Fruit fly (Drosophila melanogaster) whole organism, embryonic: ENCODE results near the gene ben.

ENCODE experiments used
- CG11560 ChIP-seq: fragments of 200-800 bp; sonication (Bioruptor generic); IDR thresholded peaks from 3 replicates; pipeline ENCODE4 v1.3.6; 2022; ENCODE audit warnings: missing biosample characterization, missing genetic modification characterization
- CG11696 ChIP-seq: fragments of 200-800 bp; sonication (Bioruptor generic); IDR thresholded peaks from 2 replicates; pipeline ENCODE4 v1.3.6; 2022; ENCODE audit warnings: missing biosample characterization, missing genetic modification characterization
- CG1233 ChIP-seq: fragments of 200-800 bp; sonication (Bioruptor generic); optimal IDR thresholded peaks from 4 replicates; lab custom pipeline; 2018; ENCODE audit warnings: missing biosample characterization, mild to moderate bottlenecking, missing genetic modification characterization
- CG13296 ChIP-seq: fragments of 200-800 bp; sonication (Bioruptor generic); optimal IDR thresholded peaks from 3 replicates; lab custom pipeline; 2018; ENCODE audit warnings: missing biosample characterization, mild to moderate bottlenecking, missing genetic modification characterization
- CG17802 ChIP-seq: fragments of 200-800 bp; sonication (Bioruptor generic); optimal IDR thresholded peaks from 2 replicates; lab custom pipeline; 2018; ENCODE audit warnings: missing biosample characterization, mild to moderate bottlenecking, missing genetic modification characterization, moderate library complexity
- CG18764 ChIP-seq: fragments of 200-800 bp; sonication (Bioruptor generic); optimal IDR thresholded peaks from 3 replicates; lab custom pipeline; 2016; ENCODE audit warnings: missing biosample characterization, missing genetic modification characterization
- CG30403 ChIP-seq: fragments of 200-800 bp; sonication (Bioruptor generic); optimal IDR thresholded peaks from 3 replicates; lab custom pipeline; 2016; ENCODE audit warnings: missing biosample characterization, missing genetic modification characterization
- CG3281 ChIP-seq: fragments of 200-800 bp; sonication (Bioruptor generic); optimal IDR thresholded peaks from 3 replicates; lab custom pipeline; 2017; ENCODE audit warnings: missing biosample characterization, mild to moderate bottlenecking, missing genetic modification characterization
- CG3726 ChIP-seq: fragments of 200-800 bp; sonication (Bioruptor generic); IDR thresholded peaks from 3 replicates; pipeline ENCODE4, ENCODE4 v1.3.6; 2022; ENCODE audit warnings: missing biosample characterization, missing genetic modification characterization
- CG3847 ChIP-seq: fragments of 200-800 bp; sonication (Bioruptor generic); IDR thresholded peaks from 2 replicates; pipeline ENCODE4 v1.3.6; 2022; ENCODE audit warnings: missing biosample characterization, missing genetic modification characterization
- CG4617 ChIP-seq: fragments of 200-800 bp; sonication (Bioruptor generic); optimal IDR thresholded peaks from 3 replicates; lab custom pipeline; 2016; ENCODE audit warnings: missing biosample characterization, missing genetic modification characterization, borderline replicate concordance
- CG4707 ChIP-seq: fragments of 200-800 bp; sonication (Bioruptor generic); optimal IDR thresholded peaks from 2 replicates; lab custom pipeline; 2018; ENCODE audit warnings: missing biosample characterization, mild to moderate bottlenecking, missing genetic modification characterization, moderate library complexity
- CG4854 ChIP-seq: fragments of 200-800 bp; sonication (Bioruptor generic); optimal IDR thresholded peaks from 2 replicates; lab custom pipeline; 2016; ENCODE audit warnings: missing biosample characterization, missing genetic modification characterization, inconsistent platforms
- CG5953 ChIP-seq: fragments of 200-800 bp; sonication (Bioruptor generic); IDR thresholded peaks from 2 replicates; pipeline ENCODE4 v1.3.6; 2022; ENCODE audit warnings: missing biosample characterization, missing genetic modification characterization
- CG6175 ChIP-seq: fragments of 200-800 bp; sonication (Bioruptor generic); IDR thresholded peaks from 3 replicates; pipeline ENCODE4 v1.3.6; 2022; ENCODE audit warnings: missing biosample characterization, missing genetic modification characterization
- CG6791 ChIP-seq: fragments of 200-800 bp; sonication (Bioruptor generic); IDR thresholded peaks from 3 replicates; pipeline ENCODE4 v1.3.6; 2022; ENCODE audit warnings: missing biosample characterization, missing genetic modification characterization; ENCODE audit not compliant: partially characterized antibody
- CG7357 ChIP-seq: fragments of 200-800 bp; sonication (Bioruptor generic); IDR thresholded peaks from 3 replicates; pipeline ENCODE4 v1.3.6; 2022; ENCODE audit warnings: missing biosample characterization, missing genetic modification characterization
- CG7786 ChIP-seq: fragments of 200-800 bp; sonication (Bioruptor generic); optimal IDR thresholded peaks from 2 replicates; lab custom pipeline; 2016; ENCODE audit warnings: missing biosample characterization, missing genetic modification characterization
- Doc3 ChIP-seq: fragments of 200-800 bp; sonication (Bioruptor generic); IDR thresholded peaks from 3 replicates; pipeline ENCODE4 v1.3.6; 2022; ENCODE audit warnings: missing biosample characterization, missing genetic modification characterization; ENCODE audit not compliant: partially characterized antibody
- HHEX ChIP-seq: fragments of 200-800 bp; sonication (Bioruptor generic); optimal IDR thresholded peaks from 3 replicates; lab custom pipeline; 2017; ENCODE audit warnings: missing biosample characterization, mild to moderate bottlenecking, missing genetic modification characterization, missing genetic modification reagents
- Kr ChIP-seq: fragments of 200-800 bp; sonication (Bioruptor generic); optimal IDR thresholded peaks from 2 replicates; lab custom pipeline; 2017; ENCODE audit warnings: missing biosample characterization, mild to moderate bottlenecking, missing genetic modification characterization
- Lhr ChIP-seq: fragments of 200-800 bp; sonication (Bioruptor generic); optimal IDR thresholded peaks from 3 replicates; lab custom pipeline; 2017; ENCODE audit warnings: mild to moderate bottlenecking, missing biosample characterization, missing genetic modification reagents, missing genetic modification characterization
- Neu2 ChIP-seq: fragments of 200-800 bp; sonication (Bioruptor generic); optimal IDR thresholded peaks from 3 replicates; lab custom pipeline; 2016; ENCODE audit warnings: missing biosample characterization, missing genetic modification characterization, borderline replicate concordance
- Poxn ChIP-seq: fragments of 200-800 bp; sonication (Bioruptor generic); IDR thresholded peaks from 2 replicates; pipeline ENCODE4 v1.3.6; 2022; ENCODE audit warnings: missing biosample characterization, missing genetic modification characterization
- Rfx ChIP-seq: fragments of 200-800 bp; sonication (Bioruptor generic); IDR thresholded peaks from 2 replicates; pipeline ENCODE4 v1.3.6; 2022; ENCODE audit warnings: missing biosample characterization, missing genetic modification characterization
- Side ChIP-seq: fragments of 200-800 bp; sonication (Bioruptor generic); optimal IDR thresholded peaks from 2 replicates; lab custom pipeline; 2016; ENCODE audit warnings: missing biosample characterization, missing genetic modification characterization
- Sox100B ChIP-seq: fragments of 200-800 bp; sonication (Bioruptor generic); optimal IDR thresholded peaks from 3 replicates; lab custom pipeline; 2018; ENCODE audit warnings: missing biosample characterization, mild to moderate bottlenecking, missing genetic modification characterization
- Xbp1 ChIP-seq: fragments of 200-800 bp; sonication (Bioruptor generic); optimal IDR thresholded peaks from 3 replicates; lab custom pipeline; 2016; ENCODE audit warnings: missing biosample characterization, mild to moderate bottlenecking, missing genetic modification characterization
- cato ChIP-seq: fragments of 200-800 bp; sonication (Bioruptor generic); optimal IDR thresholded peaks from 2 replicates; lab custom pipeline; 2016; ENCODE audit warnings: missing biosample characterization, missing genetic modification characterization, borderline replicate concordance
- chinmo ChIP-seq: fragments of 200-800 bp; sonication (Bioruptor generic); IDR thresholded peaks from 4 replicates; pipeline ENCODE4 v1.3.6; 2022; ENCODE audit warnings: missing biosample characterization, missing genetic modification characterization; ENCODE audit not compliant: partially characterized antibody
- danr ChIP-seq: fragments of 200-800 bp; sonication (Bioruptor generic); IDR thresholded peaks from 2 replicates; pipeline ENCODE4 v1.3.6; 2022; ENCODE audit warnings: missing biosample characterization, missing genetic modification characterization
- fd102C ChIP-seq: fragments of 200-800 bp; sonication (Bioruptor generic); optimal IDR thresholded peaks from 2 replicates; lab custom pipeline; 2018; ENCODE audit warnings: missing biosample characterization, mild to moderate bottlenecking, missing genetic modification characterization, moderate library complexity
- fu2 ChIP-seq: fragments of 200-800 bp; sonication (Bioruptor generic); optimal IDR thresholded peaks from 2 replicates; lab custom pipeline; 2016; ENCODE audit warnings: missing biosample characterization, missing genetic modification characterization
- gro ChIP-seq: fragments of 200-800 bp; sonication (Bioruptor generic); optimal IDR thresholded peaks from 2 replicates; lab custom pipeline; 2016; ENCODE audit warnings: missing biosample characterization, missing genetic modification characterization
- hkb ChIP-seq, 2 experiments: fragments of 200-800 bp in 1 of 2; fragments of >200 bp in 1 of 2; sonication (Bioruptor generic) in 1 of 2; IDR thresholded peaks in 1 of 2; optimal IDR thresholded peaks in 1 of 2; 2 replicates each; pipeline versions ENCODE4 v1.3.6 to Lab custom; 2017 to 2022; ENCODE audit warnings: missing biosample characterization in 1 of 2, missing genetic modification characterization in 1 of 2
- jumu ChIP-seq: fragments of 200-800 bp; sonication (Bioruptor generic); optimal IDR thresholded peaks from 3 replicates; lab custom pipeline; 2016; ENCODE audit warnings: missing biosample characterization, missing genetic modification characterization
- knrl ChIP-seq: fragments of 200-800 bp; sonication (Bioruptor generic); IDR thresholded peaks from 3 replicates; pipeline ENCODE4 v1.3.6; 2022; ENCODE audit warnings: missing biosample characterization, missing genetic modification characterization; ENCODE audit not compliant: partially characterized antibody
- lab ChIP-seq: fragments of 200-800 bp; sonication (Bioruptor generic); optimal IDR thresholded peaks from 3 replicates; lab custom pipeline; 2017; ENCODE audit warnings: missing biosample characterization, missing genetic modification characterization, mild to moderate bottlenecking, moderate library complexity, missing genetic modification reagents
- maf-S ChIP-seq: fragments of 200-800 bp; sonication (Bioruptor generic); optimal IDR thresholded peaks from 2 replicates; lab custom pipeline; 2016; ENCODE audit warnings: missing biosample characterization, missing genetic modification characterization
- prd ChIP-seq, 3 experiments: fragments of >200 bp in 2 of 3; fragments of 200-800 bp in 1 of 3; sonication (Bioruptor generic) in 1 of 3; optimal IDR thresholded peaks in 2 of 3; IDR thresholded peaks in 1 of 3; 2 replicates in 2 of 3; 3 replicates in 1 of 3; pipeline versions ENCODE4 v1.3.6 to Lab custom; 2017 to 2022; ENCODE audit warnings: missing biosample characterization in 1 of 3, missing genetic modification characterization in 1 of 3
- so ChIP-seq: fragments of 200-800 bp; sonication (Bioruptor generic); IDR thresholded peaks from 3 replicates; pipeline ENCODE4 v1.3.6; 2022; ENCODE audit warnings: missing biosample characterization, missing genetic modification characterization
- trem ChIP-seq: fragments of 200-800 bp; optimal IDR thresholded peaks from 3 replicates; lab custom pipeline; 2019; ENCODE audit warnings: missing biosample characterization, mild to moderate bottlenecking, missing genetic modification characterization, moderate library complexity
- twi ChIP-seq: fragments of 200-800 bp; optimal IDR thresholded peaks from 2 replicates; lab custom pipeline; 2019; ENCODE audit warnings: missing biosample characterization, mild to moderate bottlenecking, missing genetic modification characterization, moderate library complexity
- tx ChIP-seq: fragments of 200-800 bp; sonication (Bioruptor generic); optimal IDR thresholded peaks from 2 replicates; lab custom pipeline; 2016; ENCODE audit warnings: missing biosample characterization, missing genetic modification characterization
- vvl ChIP-seq: fragments of 200-800 bp; sonication (Bioruptor generic); IDR thresholded peaks from 2 replicates; pipeline ENCODE4 v1.3.6; 2022; ENCODE audit warnings: missing biosample characterization, missing genetic modification characterization
- wek ChIP-seq: fragments of 200-800 bp; sonication (Bioruptor generic); optimal IDR thresholded peaks from 3 replicates; lab custom pipeline; 2018; ENCODE audit warnings: missing biosample characterization, mild to moderate bottlenecking, missing genetic modification characterization, moderate library complexity
- zen ChIP-seq: fragments of 200-800 bp; sonication (Bioruptor generic); optimal IDR thresholded peaks from 3 replicates; lab custom pipeline; 2018; ENCODE audit warnings: missing biosample characterization, mild to moderate bottlenecking, missing genetic modification characterization, moderate library complexity

ben gene

dm6 chrX:13995977-13996723 lies at the start of gene ben (continued):
- peak; percentile 82 for TF ChIP-seq CG3281
- TF ChIP-seq CG30403, result peak; percentile 90
- peak; percentile 84 for TF ChIP-seq lab
- peak; percentile 77 for TF ChIP-seq Neu2 (GFP tag; lab: Kevin White, UChicago)
- no peak for TF ChIP-seq Doc3
- peak; percentile 74 for TF ChIP-seq HHEX (GFP tag; lab: Kevin White, UChicago)
- TF ChIP-seq CG4617, result peak; percentile 79
- peak; percentile 69 for TF ChIP-seq trem
- TF ChIP-seq Xbp1, result peak; percentile 85
- TF ChIP-seq fu2 (GFP tag; lab: Kevin White, UChicago), result peak; percentile 82
- peak; percentile 75 for TF ChIP-seq zen
- peak; percentile 3 for TF ChIP-seq fd102C (GFP tag; lab: Kevin White, UChicago)
- peak; percentile 78 for TF ChIP-seq twi (tag; lab: Kevin White, UChicago)
- no peak for TF ChIP-seq CG4707
- no peak for TF ChIP-seq CG11696 (GFP tag; lab: Robert Waterston, UW)
- peak; percentile 83 for TF ChIP-seq jumu (GFP tag; lab: Kevin White, UChicago)
- peak; percentile 80 for TF ChIP-seq tx
- TF ChIP-seq Rfx, result peak; percentile 87
- TF ChIP-seq CG3726 (GFP tag; lab: Robert Waterston, UW), result peak; percentile 64; the same call in 2 of the 3 replicates
- TF ChIP-seq Lhr (GFP tag; lab: Kevin White, UChicago), result peak; percentile 67
- TF ChIP-seq CG4854 (GFP tag; lab: Kevin White, UChicago), result peak; percentile 70
- peak; percentile 42 for TF ChIP-seq CG17802 (tag; lab: Kevin White, UChicago)
- TF ChIP-seq danr, result peak; percentile 76
- TF ChIP-seq prd (optimal IDR thresholded peaks at IDR 0.05; lab: Kevin White, UChicago), result no peak
- TF ChIP-seq prd (GFP tag; IDR thresholded peaks at IDR 0.05; lab: Robert Waterston, UW), result peak; percentile 91
- peak; percentile 74 for TF ChIP-seq maf-S (GFP tag; lab: Kevin White, UChicago)
- TF ChIP-seq CG11560 (tag; lab: Robert Waterston, UW), result no peak; the same call in 2 of the 3 replicates
- no peak for TF ChIP-seq CG5953
- TF ChIP-seq CG6175 (GFP tag; lab: Robert Waterston, UW), result no peak
- TF ChIP-seq CG1233 (GFP tag; lab: Kevin White, UChicago), result peak; percentile 66
- 0 out of 3 replicates have a peak, but pooled peaks have one; percentile 28 for TF ChIP-seq CG6791 (GFP tag; lab: Robert Waterston, UW)
- TF ChIP-seq CG13296 (GFP tag; lab: Kevin White, UChicago), result peak; percentile 42
- TF ChIP-seq CG18764 (GFP tag; lab: Kevin White, UChicago), result peak; percentile 75
- no peak for TF ChIP-seq knrl (GFP tag; lab: Robert Waterston, UW)
- TF ChIP-seq CG7357 (GFP tag; lab: Robert Waterston, UW), result peak; percentile 80
- no peak for TF ChIP-seq Kr (GFP tag; lab: Kevin White, UChicago)
- TF ChIP-seq Side (GFP tag; lab: Kevin White, UChicago), result peak; percentile 44
- TF ChIP-seq cato (GFP tag; lab: Kevin White, UChicago), result peak; percentile 72
- TF ChIP-seq hkb (optimal IDR thresholded peaks at IDR 0.05; lab: Kevin White, UChicago), result peak; percentile 93
- TF ChIP-seq hkb (GFP tag; IDR thresholded peaks at IDR 0.05; lab: Robert Waterston, UW), result peak; percentile 72
- TF ChIP-seq chinmo (GFP tag; lab: Robert Waterston, UW), result no peak
- TF ChIP-seq CG7786, result peak; percentile 81
- TF ChIP-seq Sox100B, result peak; percentile 66
- peak; percentile 87 for TF ChIP-seq vvl (GFP tag; lab: Robert Waterston, UW)
- TF ChIP-seq CG3847 (GFP tag; lab: Robert Waterston, UW), result no peak
- no peak for TF ChIP-seq wek (GFP tag; lab: Kevin White, UChicago)
- peak; percentile 69; the same call in 1 of the 3 replicates for TF ChIP-seq so (GFP tag; lab: Robert Waterston, UW)
- TF ChIP-seq Poxn (GFP tag; lab: Robert Waterston, UW), result peak; percentile 29; the same call in 1 of the 2 replicates
- TF ChIP-seq gro, result peak; percentile 79
